Worm (Caenorhabditis elegans) whole organism, L3 larva: ENCODE data around the gene T24H10.5.

Source experiments
- aly-2 ChIP-seq: fragments of 150-350 bp; optimal IDR thresholded peaks from 2 replicates; lab custom pipeline; 2014; ENCODE audit warnings: missing biosample characterization, missing genetic modification characterization
- ama-1 ChIP-seq: fragments of 150-350 bp; optimal IDR thresholded peaks from 2 replicates; lab custom pipeline; 2018
- ceh-16 ChIP-seq: sonication (generic microtip); optimal IDR thresholded peaks from 2 replicates; lab custom pipeline; 2017; ENCODE audit warnings: missing biosample characterization, missing genetic modification characterization
- egl-27 ChIP-seq: sonication (generic microtip); optimal IDR thresholded peaks from 4 replicates; lab custom pipeline; 2017; ENCODE audit warnings: missing biosample characterization, missing genetic modification reagents, missing genetic modification characterization
- elt-2 ChIP-seq: sonication (generic microtip); optimal IDR thresholded peaks from 2 replicates; lab custom pipeline; 2016; ENCODE audit warnings: missing genetic modification reagents, mild to moderate bottlenecking, missing genetic modification characterization, missing compliant biosample characterization
- eor-1 ChIP-seq, 2 experiments: fragments of 150-350 bp; optimal IDR thresholded peaks; 2 replicates each; lab custom pipeline; 2014 to 2018; ENCODE audit warnings: missing biosample characterization in 2 of 2, missing genetic modification characterization in 2 of 2
- fos-1 ChIP-seq: fragments of 150-350 bp; optimal IDR thresholded peaks from 2 replicates; lab custom pipeline; 2014; ENCODE audit warnings: missing biosample characterization, missing genetic modification characterization
- hmg-11 ChIP-seq: sonication (generic microtip); optimal IDR thresholded peaks from 2 replicates; lab custom pipeline; 2016; ENCODE audit warnings: missing genetic modification characterization, missing compliant biosample characterization
- lin-39 ChIP-seq: fragments of 150-350 bp; optimal IDR thresholded peaks from 2 replicates; lab custom pipeline; 2018; ENCODE audit warnings: missing biosample characterization, missing genetic modification reagents, missing genetic modification characterization
- nhr-28 ChIP-seq: fragments of 150-350 bp; optimal IDR thresholded peaks from 2 replicates; lab custom pipeline; 2014; ENCODE audit warnings: missing biosample characterization, missing genetic modification characterization
- sea-2 ChIP-seq: fragments of 150-350 bp; sonication (generic microtip); optimal IDR thresholded peaks from 4 replicates; lab custom pipeline; 2014; ENCODE audit warnings: missing biosample characterization, missing genetic modification reagents, missing genetic modification characterization
- skn-1 ChIP-seq: fragments of 150-350 bp; optimal IDR thresholded peaks from 2 replicates; lab custom pipeline; 2014; ENCODE audit warnings: missing biosample characterization, missing genetic modification characterization

DNA sequence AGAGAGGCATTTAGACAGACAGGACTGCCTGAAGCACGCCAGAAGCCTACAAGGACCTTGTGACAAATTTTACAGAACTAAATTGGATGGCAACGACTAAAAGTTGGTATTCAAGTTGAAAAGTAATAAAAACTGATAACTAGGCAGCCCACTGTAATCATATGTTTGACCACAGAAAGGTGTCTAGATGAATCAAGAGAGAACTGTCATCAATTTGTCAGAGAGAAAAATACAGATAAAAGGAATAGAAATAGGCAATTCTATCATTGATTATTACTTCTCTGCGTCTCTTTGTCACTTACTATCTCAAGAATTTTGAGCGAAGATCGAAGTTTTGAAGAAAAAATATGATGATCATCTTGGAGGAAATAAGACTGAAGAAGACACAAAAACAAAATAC lies 8.0 kb upstream of the T24H10.5 start:
- TF ChIP-seq skn-1, result no peak
- peak; percentile 57 for TF ChIP-seq elt-2 (tag; lab: Kevin White, UChicago)
- TF ChIP-seq ama-1 (lab: Kevin White, UChicago), result no peak
- no peak for TF ChIP-seq hmg-11
- TF ChIP-seq ceh-16 (tag; lab: Kevin White, UChicago), result no peak
- TF ChIP-seq sea-2 (GFP tag; lab: Kevin White, UChicago), result no peak
- TF ChIP-seq aly-2, result no peak
- TF ChIP-seq fos-1 (tag; lab: Kevin White, UChicago), result no peak
- no peak for TF ChIP-seq nhr-28 (tag; lab: Kevin White, UChicago)
- TF ChIP-seq eor-1 (tag; optimal IDR thresholded peaks at IDR 0.05; lab: Kevin White, UChicago), result no peak
- no peak for TF ChIP-seq lin-39 (tag; lab: Kevin White, UChicago)
- TF ChIP-seq egl-27 (tag; lab: Kevin White, UChicago), result no peak
